Worm (Caenorhabditis elegans) whole organism, young adult: ENCODE data around the gene fbxb-116.

ENCODE experiments used
- B0019.2 ChIP-seq: fragments of 200-800 bp; sonication (Bioruptor generic); conservative IDR thresholded peaks from 2 replicates; pipeline ENCODE4 v1.3.6; 2022; ENCODE audit warnings: missing genetic modification reagents, missing genetic modification characterization, missing compliant biosample characterization
- B0035.1 ChIP-seq: sonication (generic microtip); optimal IDR thresholded peaks from 2 replicates; lab custom pipeline; 2016; ENCODE audit warnings: missing genetic modification characterization, mild to moderate bottlenecking, missing compliant biosample characterization, missing genotype, missing genetic modification reagents
- B0336.3 ChIP-seq: fragments of 200-800 bp; sonication (Bioruptor generic); IDR thresholded peaks from 2 replicates; pipeline ENCODE4 v1.3.6; 2022; ENCODE audit warnings: missing genetic modification characterization, missing compliant biosample characterization
- C06A6.2 ChIP-seq: fragments of 200-800 bp; sonication (Bioruptor generic); conservative IDR thresholded peaks from 2 replicates; pipeline ENCODE4 v1.3.6; 2022; ENCODE audit warnings: missing genetic modification characterization, missing compliant biosample characterization
- C17E4.6 ChIP-seq: fragments of 200-800 bp; sonication (Bioruptor generic); IDR thresholded peaks from 2 replicates; pipeline ENCODE4 v1.3.6; 2022; ENCODE audit warnings: missing genetic modification reagents, missing genetic modification characterization, missing compliant biosample characterization
- F22D6.2 ChIP-seq: sonication (generic microtip); optimal IDR thresholded peaks from 2 replicates; lab custom pipeline; 2016; ENCODE audit warnings: mild to moderate bottlenecking, missing genetic modification characterization, missing compliant biosample characterization
- F39B2.1 ChIP-seq: fragments of 200-800 bp; sonication (Bioruptor generic); IDR thresholded peaks from 2 replicates; pipeline ENCODE4 v1.3.6; 2022; ENCODE audit warnings: missing genetic modification reagents, missing genetic modification characterization, missing compliant biosample characterization
- F49E8.2 ChIP-seq: sonication (generic microtip); optimal IDR thresholded peaks from 3 replicates; lab custom pipeline; 2017; ENCODE audit warnings: missing genetic modification characterization, mild to moderate bottlenecking, missing compliant biosample characterization, antibody characterized with exemption, moderate library complexity; ENCODE audit not compliant: insufficient read depth
- F52B5.7 ChIP-seq: sonication (generic microtip); optimal IDR thresholded peaks from 2 replicates; lab custom pipeline; 2016; ENCODE audit warnings: mild to moderate bottlenecking, missing genetic modification characterization, missing compliant biosample characterization
- F55B11.4 ChIP-seq: sonication (generic microtip); optimal IDR thresholded peaks from 2 replicates; lab custom pipeline; 2016; ENCODE audit warnings: missing compliant biosample characterization, missing genetic modification characterization, borderline replicate concordance; ENCODE audit not compliant: insufficient read depth
- F57A8.1 ChIP-seq: fragments of 200-800 bp; sonication (Bioruptor generic); optimal IDR thresholded peaks from 2 replicates; lab custom pipeline; 2018; ENCODE audit warnings: mild to moderate bottlenecking, missing genetic modification characterization, moderate library complexity, missing compliant biosample characterization
- Y53G8AR.9 ChIP-seq: fragments of 200-800 bp; sonication (Bioruptor generic); conservative IDR thresholded peaks from 2 replicates; pipeline ENCODE4 v1.3.6; 2022; ENCODE audit warnings: missing genetic modification reagents, missing genetic modification characterization, missing compliant biosample characterization
- Y56A3A.18 ChIP-seq: fragments of 200-800 bp; sonication (Bioruptor generic); IDR thresholded peaks from 2 replicates; pipeline ENCODE4 v1.3.6; 2022; ENCODE audit warnings: missing genetic modification reagents, missing genetic modification characterization, missing compliant biosample characterization
- aptf-2 ChIP-seq: fragments of 200-800 bp; sonication (Bioruptor generic); conservative IDR thresholded peaks from 2 replicates; pipeline ENCODE4 v1.3.6; 2022; ENCODE audit warnings: missing genetic modification reagents, missing genetic modification characterization, missing compliant biosample characterization
- aptf-3 ChIP-seq: fragments of 200-800 bp; sonication (Bioruptor generic); IDR thresholded peaks from 2 replicates; pipeline ENCODE4 v1.3.6; 2022; ENCODE audit warnings: missing genetic modification characterization, missing compliant biosample characterization
- atf-7 ChIP-seq: sonication (generic microtip); optimal IDR thresholded peaks from 2 replicates; lab custom pipeline; 2017; ENCODE audit warnings: mild to moderate bottlenecking, missing genetic modification characterization, missing compliant biosample characterization
- attf-3 ChIP-seq: fragments of 200-800 bp; sonication (Bioruptor generic); conservative IDR thresholded peaks from 2 replicates; pipeline ENCODE4 v1.3.6; 2022; ENCODE audit warnings: missing genetic modification reagents, missing genetic modification characterization, missing compliant biosample characterization
- attf-5 ChIP-seq: fragments of 200-800 bp; sonication (Bioruptor generic); optimal IDR thresholded peaks from 2 replicates; lab custom pipeline; 2018; ENCODE audit warnings: mild to moderate bottlenecking, missing genetic modification characterization, missing compliant biosample characterization
- ceh-27 ChIP-seq: fragments of 200-800 bp; sonication (Bioruptor generic); optimal IDR thresholded peaks from 2 replicates; lab custom pipeline; 2018; ENCODE audit warnings: mild to moderate bottlenecking, missing genetic modification characterization, moderate library complexity, missing compliant biosample characterization
- ceh-40 ChIP-seq: fragments of 200-800 bp; sonication (Bioruptor generic); IDR thresholded peaks from 2 replicates; pipeline ENCODE4 v1.3.6; 2022; ENCODE audit warnings: missing genetic modification characterization, missing compliant biosample characterization
- ceh-79 ChIP-seq: sonication (generic microtip); optimal IDR thresholded peaks from 2 replicates; lab custom pipeline; 2017; ENCODE audit warnings: mild to moderate bottlenecking, missing genetic modification characterization, missing compliant biosample characterization
- ceh-91 ChIP-seq: fragments of 200-800 bp; sonication (Bioruptor generic); IDR thresholded peaks from 2 replicates; pipeline ENCODE4 v1.3.6; 2022; ENCODE audit warnings: missing genetic modification reagents, missing genetic modification characterization, missing compliant biosample characterization
- die-1 ChIP-seq: sonication (generic microtip); optimal IDR thresholded peaks from 2 replicates; lab custom pipeline; 2016; ENCODE audit warnings: missing genotype, mild to moderate bottlenecking, missing genetic modification characterization, missing compliant biosample characterization
- dpl-1 ChIP-seq: fragments of 150-350 bp; optimal IDR thresholded peaks from 2 replicates; lab custom pipeline; 2014; ENCODE audit warnings: missing biosample characterization, missing genetic modification reagents, missing genetic modification characterization
- ekl-4 ChIP-seq: fragments of 200-800 bp; sonication (Bioruptor generic); IDR thresholded peaks from 2 replicates; pipeline ENCODE4 v1.3.6; 2022; ENCODE audit warnings: missing genetic modification reagents, missing genetic modification characterization, missing compliant biosample characterization
- him-1 ChIP-seq: sonication (generic microtip); optimal IDR thresholded peaks from 2 replicates; lab custom pipeline; 2016; ENCODE audit warnings: missing genotype, missing genetic modification reagents, missing genetic modification characterization, missing compliant biosample characterization
- hlh-26 ChIP-seq: fragments of 200-800 bp; sonication (Bioruptor generic); conservative IDR thresholded peaks from 2 replicates; pipeline ENCODE4 v1.3.6; 2022; ENCODE audit warnings: missing genetic modification reagents, missing genetic modification characterization, missing compliant biosample characterization
- hmg-1.2 ChIP-seq: fragments of 200-800 bp; sonication (Bioruptor generic); IDR thresholded peaks from 2 replicates; pipeline ENCODE4 v1.3.6; 2022; ENCODE audit warnings: missing genetic modification reagents, missing genetic modification characterization, missing compliant biosample characterization
- hmg-20 ChIP-seq: fragments of 200-800 bp; sonication (Bioruptor generic); IDR thresholded peaks from 2 replicates; pipeline ENCODE4 v1.3.6; 2022; ENCODE audit warnings: missing genetic modification reagents, missing genetic modification characterization, missing compliant biosample characterization
- hsf-1 ChIP-seq: fragments of 200-800 bp; sonication (Bioruptor generic); IDR thresholded peaks from 2 replicates; pipeline ENCODE4 v1.3.6; 2022; ENCODE audit warnings: missing genetic modification reagents, missing genetic modification characterization, missing compliant biosample characterization
- let-607 ChIP-seq, 2 experiments: fragments of 200-800 bp in 1 of 2; sonication (Bioruptor generic) in 1 of 2; sonication (generic microtip) in 1 of 2; optimal IDR thresholded peaks; 2 replicates each; lab custom pipeline; 2016 to 2018; ENCODE audit warnings: mild to moderate bottlenecking in 2 of 2, missing compliant biosample characterization in 2 of 2, missing genetic modification characterization in 2 of 2, moderate library complexity in 2 of 2, missing genotype in 1 of 2
- lir-1 ChIP-seq: fragments of 200-800 bp; sonication (Bioruptor generic); conservative IDR thresholded peaks from 2 replicates; pipeline ENCODE4 v1.3.6; 2022; ENCODE audit warnings: missing genetic modification reagents, missing genetic modification characterization, missing compliant biosample characterization
- madf-8 ChIP-seq: fragments of 200-800 bp; sonication (Bioruptor generic); conservative IDR thresholded peaks from 2 replicates; pipeline ENCODE4 v1.3.6; 2022; ENCODE audit warnings: missing genetic modification reagents, missing genetic modification characterization, missing compliant biosample characterization
- nfya-1 ChIP-seq: sonication (generic microtip); optimal IDR thresholded peaks from 2 replicates; lab custom pipeline; 2017; ENCODE audit warnings: antibody characterized with exemption, missing compliant biosample characterization, missing genetic modification characterization, borderline replicate concordance; ENCODE audit not compliant: insufficient read depth
- nhr-27 ChIP-seq: fragments of 200-800 bp; sonication (Bioruptor generic); optimal IDR thresholded peaks from 2 replicates; lab custom pipeline; 2018; ENCODE audit warnings: mild to moderate bottlenecking, missing genetic modification characterization, moderate library complexity, missing compliant biosample characterization
- nhr-80 ChIP-seq: sonication (generic microtip); optimal IDR thresholded peaks from 2 replicates; lab custom pipeline; 2016; ENCODE audit warnings: missing genetic modification characterization, missing compliant biosample characterization
- pbrm-1 ChIP-seq: fragments of 200-800 bp; sonication (Bioruptor generic); IDR thresholded peaks from 2 replicates; pipeline ENCODE4 v1.3.6; 2022; ENCODE audit warnings: missing genetic modification reagents, missing genetic modification characterization, missing compliant biosample characterization
- rcor-1 ChIP-seq: fragments of 200-800 bp; sonication (Bioruptor generic); IDR thresholded peaks from 2 replicates; pipeline ENCODE4 v1.3.6; 2022; ENCODE audit warnings: missing genetic modification reagents, missing genetic modification characterization, missing compliant biosample characterization
- repo-1 ChIP-seq: sonication (generic microtip); optimal IDR thresholded peaks from 2 replicates; lab custom pipeline; 2017; ENCODE audit warnings: mild to moderate bottlenecking, missing genetic modification characterization, missing compliant biosample characterization
- snpc-1.3 ChIP-seq: sonication (generic microtip); optimal IDR thresholded peaks from 2 replicates; lab custom pipeline; 2017; ENCODE audit warnings: missing genetic modification characterization, mild to moderate bottlenecking, missing compliant biosample characterization, antibody characterized with exemption, moderate library complexity, missing genotype, missing genetic modification reagents; ENCODE audit not compliant: insufficient read depth
- snpc-3.4 ChIP-seq: sonication (generic microtip); optimal IDR thresholded peaks from 2 replicates; lab custom pipeline; 2017; ENCODE audit warnings: missing genetic modification characterization, mild to moderate bottlenecking, missing compliant biosample characterization, antibody characterized with exemption, moderate library complexity, missing genotype, missing genetic modification reagents
- somi-1 ChIP-seq: fragments of 200-800 bp; sonication (Bioruptor generic); optimal IDR thresholded peaks from 2 replicates; lab custom pipeline; 2018; ENCODE audit warnings: mild to moderate bottlenecking, missing genetic modification characterization, missing compliant biosample characterization
- tlf-1 ChIP-seq: fragments of 200-800 bp; sonication (Bioruptor generic); optimal IDR thresholded peaks from 2 replicates; lab custom pipeline; 2018; ENCODE audit warnings: mild to moderate bottlenecking, missing genetic modification characterization, missing compliant biosample characterization
- ztf-22 ChIP-seq: fragments of 200-800 bp; sonication (Bioruptor generic); optimal IDR thresholded peaks from 2 replicates; lab custom pipeline; 2018; ENCODE audit warnings: mild to moderate bottlenecking, missing genetic modification characterization, moderate library complexity, missing compliant biosample characterization
- ztf-25 ChIP-seq: fragments of 200-800 bp; sonication (Bioruptor generic); IDR thresholded peaks from 2 replicates; pipeline ENCODE4 v1.3.6; 2022; ENCODE audit warnings: missing genetic modification reagents, missing genetic modification characterization, missing compliant biosample characterization
- ztf-3 ChIP-seq: fragments of 200-800 bp; sonication (Bioruptor generic); optimal IDR thresholded peaks from 2 replicates; lab custom pipeline; 2018; ENCODE audit warnings: mild to moderate bottlenecking, missing genetic modification characterization, missing compliant biosample characterization

The fbxb-116 gene

DNA sequence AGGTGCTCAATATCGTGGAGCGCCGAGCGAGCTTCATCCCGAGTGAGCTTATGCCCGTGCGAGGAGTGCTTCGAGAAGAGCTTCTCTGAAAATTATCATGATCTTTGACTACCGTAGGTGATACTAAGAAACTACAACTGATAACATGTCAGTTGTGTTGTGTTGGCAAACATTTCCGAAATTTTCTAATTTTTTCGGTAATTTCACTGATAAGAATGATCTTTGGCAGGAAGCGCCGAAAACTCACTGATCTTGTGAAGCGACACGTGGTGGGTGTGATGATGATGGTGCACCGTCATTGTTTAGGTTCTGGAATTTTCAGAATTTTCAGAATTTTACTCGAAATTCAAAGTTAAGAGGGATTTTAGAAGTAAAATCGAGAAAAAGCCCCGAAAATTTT is 30.3 kb upstream of the fbxb-116 start, which contains the start of gene Y39B6A.1:
Gene Y39B6A.1, minus strand, starts transcription at position 309 of the 400 bp plus-strand sequence.
- TF ChIP-seq hsf-1 (GFP tag; lab: Robert Waterston, UW) (0 out of 2 replicates have a peak, but pooled peaks have one; percentile 36), nhr-80 (peak; percentile 36), let-607 (tag; optimal IDR thresholded peaks at IDR 0.05; lab: Kevin White, UChicago) (peak; percentile 8 to 24), lir-1 (GFP tag; lab: Robert Waterston, UW) (no peak)
- TF ChIP-seq, all 124 proteins: peak for 3

DNA sequence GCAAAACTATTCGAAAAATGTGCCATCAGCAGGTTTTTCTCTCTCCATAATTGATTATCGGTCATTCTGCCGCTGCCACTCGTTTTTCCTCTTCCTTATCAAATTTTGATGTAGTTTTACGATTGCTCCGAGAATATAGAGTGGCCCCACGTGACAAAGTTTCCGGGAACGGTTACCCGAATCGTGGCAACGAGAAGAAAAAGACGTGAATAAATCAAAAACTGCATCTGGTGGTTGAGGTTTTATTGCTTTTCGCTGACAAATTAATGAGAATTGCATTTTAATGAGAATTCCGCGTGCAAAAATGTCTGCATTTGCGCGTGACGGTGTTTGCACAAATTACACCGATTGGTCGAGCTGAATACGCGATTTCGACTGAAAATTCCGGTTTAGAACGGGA is 28.1 kb upstream of the fbxb-116 start:
- TF ChIP-seq aptf-3 (GFP tag; lab: Robert Waterston, UW) = no peak
- no peak for TF ChIP-seq die-1 (tag; lab: Kevin White, UChicago)
- TF ChIP-seq aptf-2 (GFP tag; lab: Robert Waterston, UW) = no peak
- TF ChIP-seq ztf-25 (GFP tag; lab: Robert Waterston, UW) = no peak
- no peak for TF ChIP-seq ztf-3 (GFP tag; lab: Kevin White, UChicago)
- TF ChIP-seq F55B11.4 (tag; lab: Kevin White, UChicago) = no peak
- no peak for TF ChIP-seq F39B2.1
- TF ChIP-seq ztf-22 (GFP tag; lab: Kevin White, UChicago) = peak; percentile 50
- no peak for TF ChIP-seq ekl-4 (GFP tag; lab: Robert Waterston, UW)
- no peak for TF ChIP-seq ceh-79
- TF ChIP-seq rcor-1 (GFP tag; lab: Robert Waterston, UW) = no peak
- TF ChIP-seq hmg-20 (GFP tag; lab: Robert Waterston, UW) = no peak
- TF ChIP-seq attf-5 (GFP tag; lab: Kevin White, UChicago) = no peak
- no peak for TF ChIP-seq C17E4.6 (GFP tag; lab: Robert Waterston, UW)
- TF ChIP-seq ceh-40 (GFP tag; lab: Robert Waterston, UW) = no peak
- no peak for TF ChIP-seq repo-1 (tag; lab: Kevin White, UChicago)
- TF ChIP-seq F57A8.1 (GFP tag; lab: Kevin White, UChicago) = no peak
- TF ChIP-seq hmg-1.2 (GFP tag; lab: Robert Waterston, UW) = no peak
- TF ChIP-seq ceh-91 (GFP tag; lab: Robert Waterston, UW) = no peak
- TF ChIP-seq atf-7 = peak; percentile 42
- TF ChIP-seq B0336.3 (GFP tag; lab: Robert Waterston, UW) = peak; percentile 53; the same call in 1 of the 2 replicates
- TF ChIP-seq B0019.2 (GFP tag; lab: Robert Waterston, UW) = no peak
- TF ChIP-seq dpl-1 (GFP tag; lab: Kevin White, UChicago) = no peak
- no peak for TF ChIP-seq madf-8 (GFP tag; lab: Robert Waterston, UW)
- TF ChIP-seq Y56A3A.18 (GFP tag; lab: Robert Waterston, UW) = no peak
- TF ChIP-seq Y53G8AR.9 (GFP tag; lab: Robert Waterston, UW) = no peak
- TF ChIP-seq nfya-1 (tag; lab: Kevin White, UChicago) = no peak
- TF ChIP-seq C06A6.2 (GFP tag; lab: Robert Waterston, UW) = no peak
- TF ChIP-seq him-1 (tag; lab: Kevin White, UChicago) = no peak
- TF ChIP-seq ceh-27 (GFP tag; lab: Kevin White, UChicago) = no peak
- no peak for TF ChIP-seq B0035.1
- TF ChIP-seq F22D6.2 (tag; lab: Kevin White, UChicago) = no peak
- no peak for TF ChIP-seq F52B5.7 (tag; lab: Kevin White, UChicago)
- no peak for TF ChIP-seq snpc-1.3
- TF ChIP-seq tlf-1 (GFP tag; lab: Kevin White, UChicago) = peak; percentile 22
- no peak for TF ChIP-seq F49E8.2
- no peak for TF ChIP-seq hlh-26 (GFP tag; lab: Robert Waterston, UW)
- TF ChIP-seq attf-3 (GFP tag; lab: Robert Waterston, UW) = no peak
- TF ChIP-seq pbrm-1 (GFP tag; lab: Robert Waterston, UW) = no peak
- no peak for TF ChIP-seq nhr-27 (tag; lab: Kevin White, UChicago)
- peak; percentile 75 for TF ChIP-seq nhr-80
- no peak for TF ChIP-seq somi-1 (GFP tag; lab: Kevin White, UChicago)
- TF ChIP-seq let-607 (tag; optimal IDR thresholded peaks at IDR 0.05; lab: Kevin White, UChicago) = peak; percentile 59
- TF ChIP-seq snpc-3.4 (tag; lab: Kevin White, UChicago) = no peak
